Worm (Caenorhabditis elegans) whole organism, dauer: ENCODE results near the gene aldo-1.

ENCODE experiments used
- unc-62 ChIP-seq: sonication (generic microtip); optimal IDR thresholded peaks from 2 replicates; lab custom pipeline; 2017; ENCODE audit warnings: missing biosample characterization, missing genetic modification reagents, missing genetic modification characterization

Gene aldo-1

DNA sequence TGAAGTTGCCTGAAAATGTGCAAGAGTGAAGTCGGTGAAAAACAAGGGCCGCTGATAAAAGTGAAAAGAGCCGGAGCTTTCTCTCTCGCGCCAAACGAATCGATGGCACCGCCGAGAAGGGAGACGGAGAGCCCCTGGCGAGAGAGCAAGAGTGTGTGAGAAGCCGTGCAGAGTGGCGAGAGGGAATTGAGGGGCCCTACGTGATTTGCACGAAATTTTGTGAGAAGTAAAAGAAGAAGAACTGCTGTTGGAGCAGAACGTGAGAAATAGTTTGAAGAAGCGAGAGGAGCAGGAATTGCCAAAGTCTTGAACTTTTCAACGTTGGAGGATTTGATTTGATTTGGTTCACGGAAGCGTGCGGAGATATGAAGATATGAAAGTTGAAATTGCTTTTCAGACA is at the start of gene aldo-1:
aldo-1 (minus strand) TSS at position 9 of the 400 bp plus-strand sequence.
- TF ChIP-seq unc-62 (GFP tag; lab: Kevin White, UChicago) = no peak

DNA sequence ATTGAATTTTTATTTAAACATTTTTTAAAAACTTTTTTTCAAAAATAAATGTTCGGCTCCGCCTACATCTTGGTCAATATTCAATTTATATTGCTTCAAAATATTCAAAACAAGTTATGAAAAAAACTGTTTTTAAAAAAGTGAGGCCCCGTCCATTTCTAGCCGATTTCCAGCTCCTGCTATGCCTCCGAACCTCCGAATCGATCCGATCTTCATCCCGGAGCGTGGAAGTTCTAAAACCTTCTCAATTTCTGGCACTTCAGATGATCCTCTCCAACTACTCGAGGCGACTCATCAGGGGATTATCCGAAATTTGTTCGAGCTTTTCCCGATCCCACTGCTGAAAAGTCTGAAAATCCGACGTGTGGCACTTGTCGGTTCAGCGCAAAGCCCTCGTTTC is 49.5 kb upstream of the aldo-1 start:
- TF ChIP-seq unc-62 (GFP tag; lab: Kevin White, UChicago) = no peak

DNA sequence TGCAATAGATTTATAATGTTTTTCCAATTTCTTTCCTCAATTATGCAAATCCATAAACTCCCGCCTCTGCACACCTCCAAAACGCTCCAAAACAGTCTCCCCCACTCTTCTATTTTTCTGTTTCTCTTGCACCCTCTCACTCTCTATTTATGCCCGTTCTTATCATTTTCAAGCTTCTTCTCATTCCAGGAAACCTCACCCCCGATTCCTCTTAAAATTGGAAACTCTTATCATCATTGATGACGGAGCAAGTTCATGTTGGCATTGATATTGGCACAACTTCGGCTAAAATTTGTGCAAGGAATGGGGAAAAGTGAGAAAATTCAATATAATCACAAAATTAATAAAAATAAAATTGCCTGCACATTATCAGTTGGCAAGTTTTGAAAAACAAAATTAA is 43.1 kb upstream of the aldo-1 start, which contains the start of gene shpk-1:
shpk-1 (plus strand) TSS at position 188 of the 400 bp plus-strand sequence.
- no peak for TF ChIP-seq unc-62 (GFP tag; lab: Kevin White, UChicago)

DNA sequence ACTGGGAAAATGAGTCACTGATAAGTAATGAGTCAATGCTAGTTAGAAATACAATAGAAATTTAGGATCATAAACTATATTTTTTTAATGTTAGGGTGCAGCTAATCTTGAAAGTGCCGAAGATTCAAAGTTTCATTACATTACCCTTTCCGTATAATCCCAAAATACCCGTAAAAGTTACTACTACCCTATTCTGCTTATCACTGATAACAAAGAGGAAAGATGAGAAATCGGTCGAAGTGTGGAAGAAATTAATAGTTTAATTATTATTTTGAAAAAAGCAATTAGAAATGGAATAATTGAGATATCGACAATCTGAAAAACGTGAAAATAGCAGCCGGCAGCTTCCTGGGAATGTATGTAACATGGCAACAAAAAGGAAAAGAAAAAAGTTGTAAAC is 42.1 kb upstream of the aldo-1 start:
- no peak for TF ChIP-seq unc-62 (GFP tag; lab: Kevin White, UChicago)

DNA sequence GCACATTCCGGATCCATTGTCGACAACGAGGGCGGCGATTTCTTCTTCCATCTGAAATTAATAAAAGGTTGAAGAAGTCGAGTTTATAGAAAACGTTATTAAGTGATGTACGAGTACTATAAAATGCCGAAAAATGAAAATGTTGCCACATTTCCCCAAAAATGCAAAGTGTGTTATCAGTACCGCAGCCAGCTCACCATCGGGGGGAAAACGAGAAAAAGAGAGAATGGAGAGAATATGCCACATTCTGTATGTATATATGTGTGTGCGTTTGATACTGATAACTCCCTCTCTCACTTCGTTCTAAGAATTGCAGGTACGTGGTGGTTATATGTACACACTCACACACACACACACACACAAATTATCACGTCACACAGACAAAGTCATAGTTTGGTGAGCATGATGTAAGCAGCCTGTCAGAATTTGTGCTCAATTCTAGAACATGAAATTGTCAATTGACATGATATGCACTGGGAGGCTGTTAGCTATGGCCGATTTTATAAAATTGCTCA is 41.3 kb upstream of the aldo-1 start, which contains the start of gene act-5:
act-5 (minus strand) TSS at position 51 of the 515 bp plus-strand sequence.
- TF ChIP-seq unc-62 (GFP tag; lab: Kevin White, UChicago) = no peak

DNA sequence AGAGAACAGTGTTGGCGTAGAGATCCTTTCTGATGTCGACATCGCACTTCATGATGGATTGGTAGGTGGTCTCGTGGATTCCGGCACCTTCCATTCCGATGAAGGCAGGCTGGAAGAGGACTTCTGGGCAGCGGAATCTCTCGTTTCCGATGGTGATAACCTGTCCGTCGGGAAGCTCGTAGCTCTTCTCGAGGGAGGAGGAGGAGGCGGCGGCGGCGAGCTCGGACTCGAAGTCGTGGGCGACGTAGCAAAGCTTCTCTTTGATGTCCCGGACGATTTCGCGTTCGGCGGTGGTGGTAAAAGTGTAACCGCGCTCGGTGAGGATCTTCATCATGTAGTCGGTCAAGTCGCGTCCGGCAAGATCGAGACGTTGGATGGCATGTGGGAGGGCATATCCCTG is 40.1 kb upstream of the aldo-1 start:
- TF ChIP-seq unc-62 (GFP tag; lab: Kevin White, UChicago) = no peak

DNA sequence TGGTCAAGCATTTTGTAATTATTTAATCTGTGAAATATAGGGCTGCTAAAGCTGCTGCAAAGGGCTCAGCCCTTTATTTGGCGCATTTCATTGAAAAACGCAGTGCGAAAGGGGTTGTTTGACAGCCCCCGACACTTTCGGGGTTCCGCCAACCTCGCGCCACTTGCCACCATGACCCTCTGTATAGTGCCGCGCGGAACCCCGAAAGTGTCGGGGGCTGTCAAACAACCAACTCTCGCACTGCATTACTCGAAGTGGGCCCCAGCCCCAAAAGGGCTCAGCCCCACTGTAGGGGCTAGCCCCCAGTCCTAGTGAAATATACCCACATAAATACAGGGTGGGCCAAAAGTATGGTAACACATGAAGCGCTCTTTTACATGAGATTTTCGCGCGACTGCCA is 35.5 kb upstream of the aldo-1 start:
- no peak for TF ChIP-seq unc-62 (GFP tag; lab: Kevin White, UChicago)

DNA sequence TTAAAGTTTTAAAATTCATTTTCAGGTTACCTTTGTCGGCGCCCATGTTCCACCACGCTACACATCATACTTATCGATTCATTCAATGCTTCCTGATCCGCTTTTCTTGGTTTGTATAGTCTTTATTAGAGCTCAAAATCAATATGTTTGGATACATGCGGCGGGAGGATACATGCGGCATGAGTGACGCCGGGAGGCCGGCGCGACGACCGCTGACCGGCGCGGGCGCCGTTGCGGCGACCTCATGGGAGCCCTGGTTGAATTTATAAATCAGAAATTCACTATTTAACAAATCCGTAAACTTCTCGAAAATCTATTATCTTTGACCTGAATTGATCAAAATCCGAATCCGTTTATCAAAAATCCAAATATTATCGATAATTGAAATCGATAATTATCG is 17.0 kb upstream of the aldo-1 start:
- no peak for TF ChIP-seq unc-62 (GFP tag; lab: Kevin White, UChicago)

DNA sequence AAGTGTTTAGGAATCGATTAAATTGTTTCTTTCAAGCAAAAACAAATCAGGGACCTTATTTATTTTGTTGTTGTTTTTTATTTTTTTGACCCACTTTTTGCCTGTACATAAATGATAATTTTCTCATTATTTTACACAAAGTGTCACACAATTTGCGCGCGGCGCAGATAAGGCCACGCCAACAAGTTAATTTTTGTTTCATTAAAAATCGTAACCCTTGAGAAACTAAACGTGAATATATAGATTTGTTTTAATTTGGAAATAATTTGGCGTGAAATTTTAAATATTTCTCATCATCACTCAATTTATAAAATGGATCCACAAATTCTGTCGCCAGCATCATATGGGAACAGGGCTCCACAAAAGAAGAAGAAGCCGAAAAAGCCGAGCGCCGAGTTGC is 15.8 kb upstream of the aldo-1 start, which contains the start of gene T05D4.5:
T05D4.5 (plus strand) TSS at position 301 of the 400 bp plus-strand sequence.
- no peak for TF ChIP-seq unc-62 (GFP tag; lab: Kevin White, UChicago)

DNA sequence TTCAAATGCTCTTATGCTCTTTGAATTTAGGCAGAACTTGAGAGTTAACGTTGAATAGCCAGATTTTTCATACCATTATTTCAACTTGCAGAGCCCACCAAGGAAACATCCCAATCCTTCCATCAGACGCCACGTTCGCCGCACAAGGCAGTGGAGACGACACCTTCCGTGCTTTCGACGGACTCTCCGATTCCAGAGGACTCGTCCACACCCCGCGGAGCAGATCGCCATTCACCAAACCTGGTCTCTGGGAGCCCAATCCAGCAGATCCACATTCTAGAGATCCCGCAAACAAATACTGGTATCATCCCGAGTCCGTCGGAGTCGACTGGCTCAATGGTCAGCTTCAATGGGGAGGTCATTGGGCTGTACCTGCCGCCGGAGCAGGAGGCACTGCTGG is 15.3 kb upstream of the aldo-1 start:
- TF ChIP-seq unc-62 (GFP tag; lab: Kevin White, UChicago) = no peak

DNA sequence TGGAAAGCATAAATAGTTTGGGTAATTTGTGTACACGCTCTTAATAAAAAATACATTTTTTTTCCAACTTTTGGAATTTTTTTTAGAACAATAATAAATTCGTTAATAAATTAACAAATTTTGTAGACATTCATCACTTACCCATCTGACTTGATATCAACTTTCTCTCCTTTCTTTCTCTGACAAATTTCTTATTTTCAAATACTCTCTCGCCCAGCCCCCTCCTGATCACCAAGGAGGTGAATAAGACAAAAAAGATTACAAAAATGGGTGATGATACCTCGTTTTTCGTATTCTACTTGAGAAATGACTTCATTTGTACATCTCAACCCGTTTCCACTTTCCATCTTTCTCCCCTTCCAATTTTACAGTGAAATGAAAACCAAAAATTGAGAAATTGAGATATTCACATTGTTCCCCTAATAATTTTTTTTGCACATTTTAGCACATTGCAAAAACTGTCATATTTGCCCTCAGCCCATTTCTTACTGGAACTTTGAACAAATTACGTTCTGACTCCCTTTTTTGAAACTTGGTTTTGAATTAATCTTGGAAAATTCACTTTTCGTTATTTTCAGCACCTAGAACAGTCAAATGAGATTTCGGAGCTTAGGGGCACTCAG is 11.0 kb upstream of the aldo-1 start, which contains the start of gene osm-7:
osm-7 (plus strand) TSS at position 573 of the 623 bp plus-strand sequence.
- TF ChIP-seq unc-62 (GFP tag; lab: Kevin White, UChicago) = no peak

DNA sequence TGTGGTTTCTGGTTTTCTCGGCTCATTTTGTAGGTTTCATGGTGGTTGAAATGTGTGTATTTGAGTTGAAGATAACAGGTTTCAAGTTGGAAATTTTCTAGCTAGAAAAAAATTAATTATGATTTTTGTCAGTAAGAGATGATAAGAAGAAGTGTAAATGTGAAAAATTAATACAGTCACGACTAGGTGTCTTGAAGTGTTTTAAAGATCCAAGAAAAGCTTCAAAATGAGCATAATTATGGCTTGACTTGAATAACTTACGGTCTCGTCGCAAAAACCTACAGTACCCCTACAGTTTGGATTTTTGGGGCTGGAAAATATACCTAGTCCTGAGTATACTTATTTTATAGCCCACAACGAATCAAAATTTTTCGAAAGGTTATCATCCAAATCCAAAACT is 5.6 kb upstream of the aldo-1 start, which contains the start of gene exc-12:
exc-12 (minus strand) TSS at position 101 of the 400 bp plus-strand sequence.
- no peak for TF ChIP-seq unc-62 (GFP tag; lab: Kevin White, UChicago)

DNA sequence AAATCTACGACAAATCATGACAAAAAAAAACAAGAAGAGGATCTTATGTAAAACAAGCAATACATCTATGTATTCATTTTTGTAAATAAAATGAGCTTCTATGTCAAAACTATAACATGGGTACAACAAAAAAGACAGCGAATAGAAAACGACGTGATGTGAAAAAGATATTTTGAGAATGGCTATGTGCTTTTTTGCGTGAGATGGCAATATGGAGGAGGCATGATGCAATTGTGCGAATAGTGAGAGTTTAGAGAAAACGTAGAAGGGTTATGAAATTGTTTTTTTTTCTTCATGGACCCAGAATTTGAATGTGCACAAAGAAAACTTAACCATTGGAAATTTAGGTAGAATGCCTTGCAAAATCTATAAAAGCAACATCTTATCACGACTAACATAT is 1.2 kb upstream of the aldo-1 start:
- no peak for TF ChIP-seq unc-62 (GFP tag; lab: Kevin White, UChicago)

DNA sequence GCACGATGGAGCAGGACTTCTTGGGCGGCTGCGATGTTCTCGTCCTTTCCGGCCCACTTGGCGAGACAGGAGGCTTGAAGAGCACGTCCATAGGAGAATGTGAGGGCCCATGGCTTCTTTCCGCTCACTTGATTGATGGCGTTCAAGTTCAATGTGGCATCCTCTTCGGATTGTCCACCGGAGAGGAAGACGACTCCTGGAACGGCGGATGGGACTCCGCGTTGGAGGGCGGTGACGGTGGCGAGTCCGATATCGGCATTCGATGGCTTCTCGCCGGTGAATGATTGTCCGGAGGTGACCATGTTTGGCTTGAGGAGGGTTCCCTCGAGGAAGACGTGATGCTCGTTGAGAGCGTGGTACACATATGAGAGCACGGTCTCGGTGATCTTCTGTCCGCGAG is 1.2 kb downstream of the aldo-1 start:
- TF ChIP-seq unc-62 (GFP tag; lab: Kevin White, UChicago) = no peak

DNA sequence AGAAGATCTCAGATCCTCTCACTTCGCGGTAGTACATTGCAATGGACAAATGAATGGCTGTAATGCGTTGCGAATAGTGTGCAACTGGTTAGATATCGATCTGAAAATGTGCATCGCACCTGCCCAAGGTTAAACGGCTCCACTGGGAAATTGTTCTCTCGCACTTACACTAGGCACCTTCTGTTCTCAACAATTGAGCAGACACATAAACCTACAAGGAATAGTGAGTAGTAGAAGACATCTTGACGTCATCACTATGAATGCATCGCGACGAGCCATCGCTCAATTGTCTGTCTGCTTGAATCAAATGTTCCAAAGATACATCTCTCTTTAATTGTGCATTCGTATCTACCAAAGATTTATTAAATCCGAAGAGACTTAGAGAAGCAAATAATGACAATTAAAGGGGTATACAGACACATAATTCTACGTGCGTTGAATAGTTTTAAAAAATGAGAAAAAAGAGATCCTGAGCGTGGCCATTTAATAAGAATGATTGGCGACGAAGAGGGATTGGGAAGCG is 1.7 kb downstream of the aldo-1 start, which contains the start of gene T05D4.2:
T05D4.2 (minus strand) TSS at position 83 of the 523 bp plus-strand sequence.
- no peak for TF ChIP-seq unc-62 (GFP tag; lab: Kevin White, UChicago)

DNA sequence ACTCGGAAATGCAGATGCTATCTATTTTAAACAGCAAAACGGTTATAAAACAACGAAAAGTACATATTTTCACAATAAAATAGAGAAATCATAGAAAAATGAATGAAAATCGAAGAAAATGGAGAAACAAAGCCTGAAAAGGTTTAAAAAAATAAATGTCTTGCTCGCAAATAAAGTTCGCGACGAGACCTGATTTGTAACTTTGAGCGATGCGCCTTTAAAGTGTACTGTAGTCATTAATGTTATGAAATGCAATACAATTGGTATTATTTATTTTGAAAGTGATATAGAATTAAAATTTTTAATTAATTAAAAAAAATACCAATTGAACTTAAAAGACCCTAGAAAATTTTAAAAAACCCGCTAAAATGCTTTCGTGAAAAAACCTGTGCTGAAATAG is 3.5 kb downstream of the aldo-1 start:
- no peak for TF ChIP-seq unc-62 (GFP tag; lab: Kevin White, UChicago)

DNA sequence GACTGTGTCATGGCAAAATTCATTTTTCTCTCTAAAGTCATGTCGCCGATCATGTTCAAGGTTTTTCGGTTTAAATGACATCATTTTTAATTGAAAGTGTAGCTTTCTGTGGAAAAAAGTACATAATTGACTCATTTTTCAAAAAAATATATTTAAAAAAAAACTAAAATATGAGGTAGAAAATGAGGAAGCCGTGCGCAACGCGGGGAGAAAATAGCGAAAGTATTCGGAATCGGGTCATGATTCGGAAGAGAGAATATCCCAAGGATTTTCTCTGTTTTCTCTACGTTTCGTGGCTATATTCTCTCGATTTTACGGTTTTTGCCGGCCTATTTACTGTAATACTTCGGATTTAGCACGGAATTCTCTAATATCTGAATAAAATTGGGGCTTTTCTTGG is 4.0 kb downstream of the aldo-1 start:
- no peak for TF ChIP-seq unc-62 (GFP tag; lab: Kevin White, UChicago)
